Worm (Caenorhabditis elegans): Measurements from ENCODE around the gene sec-23.

DNA sequence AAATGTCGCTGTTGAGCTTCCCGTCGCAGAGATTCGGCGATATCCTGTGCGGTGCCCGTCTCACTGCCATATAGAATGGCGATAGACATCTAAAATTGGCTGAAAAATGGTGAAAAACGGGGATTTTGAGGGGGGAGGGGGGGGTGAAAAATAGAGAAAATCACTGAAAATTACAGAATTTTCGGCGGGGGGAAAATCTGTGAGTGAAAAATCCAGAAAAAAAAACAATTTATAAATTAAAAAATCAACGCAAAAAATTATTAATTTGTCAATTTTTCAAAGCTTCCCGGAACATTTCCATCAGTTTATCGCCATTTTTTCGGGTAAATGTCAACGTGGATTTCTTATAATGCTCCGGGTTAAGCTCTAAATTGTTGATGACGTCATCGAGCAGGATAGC lies 3.4 kb upstream of the sec-23 start, which contains the start of gene fre-1:
- TF ChIP-seq lin-32 (GFP tag; optimal IDR thresholded peaks at IDR 0.05) (no peak), nhr-76 (tag; optimal IDR thresholded peaks at IDR 0.05) (no peak), unc-62 (GFP tag; optimal IDR thresholded peaks at IDR 0.05) (no peak), unc-120 (tag; optimal IDR thresholded peaks at IDR 0.05; ENCODE audit: poor library complexity, severe bottlenecking) (no peak)

All from whole organism, mixed stage, embryonic.